Worm (Caenorhabditis elegans): ENCODE data around the gene irld-11.

Gene irld-11

DNA sequence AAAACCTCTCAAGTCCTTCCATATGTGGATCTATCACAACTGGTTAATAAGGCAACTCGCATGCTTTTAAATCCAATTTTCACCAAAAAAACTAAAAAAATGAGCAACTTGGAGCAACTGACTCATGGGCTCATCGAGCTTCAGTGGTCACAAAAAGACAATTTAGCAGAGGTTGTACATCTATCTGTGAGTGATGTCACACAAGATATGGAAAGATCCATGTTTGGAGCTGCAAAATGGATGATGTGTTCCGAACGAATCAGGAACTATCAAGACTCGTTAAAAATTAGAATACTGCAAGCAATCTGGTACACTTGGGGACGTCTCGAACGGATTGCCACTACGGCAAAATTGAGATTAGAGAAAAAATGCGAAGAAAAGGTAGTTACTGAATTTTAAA lies 43.4 kb upstream of the irld-11 start:
- TF ChIP-seq unc-62 (GFP tag; optimal IDR thresholded peaks at IDR 0.05 in 1 of 2) (peak in 1 of 2 experiments; percentile 1), unc-62 (tag; optimal IDR thresholded peaks at IDR 0.05) (no peak), aha-1 (tag) (peak; percentile 95), hif-1 (tag; optimal IDR thresholded peaks at IDR 0.05) (no peak)

DNA sequence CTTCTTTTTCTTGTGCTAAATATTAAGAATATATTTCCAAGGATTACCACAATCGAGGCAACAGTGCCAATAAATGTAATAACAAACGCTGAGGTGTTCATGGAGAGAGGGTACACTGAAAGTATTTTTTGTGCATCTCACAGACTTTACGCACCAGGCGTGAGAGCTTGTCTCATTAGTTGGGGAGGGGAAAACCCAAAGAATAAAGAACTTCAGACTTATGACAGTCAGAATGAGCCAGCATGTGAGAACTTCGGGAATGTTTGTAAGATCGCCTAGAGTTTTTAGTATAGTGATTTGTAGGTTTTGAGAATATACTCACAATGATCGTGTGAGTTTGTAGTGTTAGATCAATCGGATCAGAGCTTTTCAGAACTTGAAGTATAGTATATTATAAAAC lies 40.2 kb upstream of the irld-11 start, which contains the start of gene srbc-41:
TSS of gene srbc-41 (minus strand) at position 101 of the 400 bp plus-strand sequence.
- TF ChIP-seq zfp-3 (GFP tag; conservative IDR thresholded peaks at IDR 0.05): no peak
- TF ChIP-seq egl-43 (GFP tag; IDR thresholded peaks at IDR 0.05): no peak
- no peak for TF ChIP-seq mxl-2 (GFP tag; conservative IDR thresholded peaks at IDR 0.05)
- no peak for TF ChIP-seq arid-1 (GFP tag; conservative IDR thresholded peaks at IDR 0.05)
- no peak for TF ChIP-seq gei-8 (GFP tag; optimal IDR thresholded peaks at IDR 0.05)
- no peak for TF ChIP-seq Y5F2A.4 (GFP tag; optimal IDR thresholded peaks at IDR 0.05)
- TF ChIP-seq lin-15B (tag; optimal IDR thresholded peaks at IDR 0.05): no peak
- no peak for TF ChIP-seq ZK546.5 (tag; optimal IDR thresholded peaks at IDR 0.05)

DNA sequence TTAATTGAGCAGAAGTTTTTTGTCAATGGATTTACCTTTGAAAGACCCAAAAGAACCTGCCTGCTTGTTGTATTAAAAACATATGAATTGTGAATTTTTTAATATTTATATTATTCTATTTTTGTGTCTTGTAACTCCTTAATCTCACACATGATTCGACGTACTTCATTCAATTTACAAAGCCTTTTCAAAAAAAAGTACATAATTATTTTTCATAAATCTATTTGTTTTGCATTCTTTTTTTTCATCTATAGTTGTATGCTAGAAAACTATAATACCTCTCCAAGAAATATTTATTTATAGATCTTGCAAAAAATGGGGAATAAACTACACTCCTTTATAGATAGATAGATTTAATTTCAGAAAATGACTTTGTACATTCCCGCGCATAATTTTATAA lies 36.2 kb upstream of the irld-11 start, which contains the start of gene nhr-179:
TSS of gene nhr-179 (minus strand) at position 101 of the 400 bp plus-strand sequence.
- TF ChIP-seq sdz-12 (GFP tag; optimal IDR thresholded peaks at IDR 0.05) (no peak), skn-1 (tag; optimal IDR thresholded peaks at IDR 0.05) (no peak), nhr-25 (tag; optimal IDR thresholded peaks at IDR 0.05; ENCODE audit: borderline replicate concordance, insufficient read depth) (no peak), ZK546.5 (tag; optimal IDR thresholded peaks at IDR 0.05) (no peak), attf-4 (tag; optimal IDR thresholded peaks at IDR 0.05) (no peak), ceh-44 (GFP tag; IDR thresholded peaks at IDR 0.05) (no peak), mdt-29 (GFP tag; IDR thresholded peaks at IDR 0.05) (no peak), Y75B8A.6 (GFP tag; IDR thresholded peaks at IDR 0.05) (no peak), fkh-10 (GFP tag; optimal IDR thresholded peaks at IDR 0.05) (no peak)

DNA sequence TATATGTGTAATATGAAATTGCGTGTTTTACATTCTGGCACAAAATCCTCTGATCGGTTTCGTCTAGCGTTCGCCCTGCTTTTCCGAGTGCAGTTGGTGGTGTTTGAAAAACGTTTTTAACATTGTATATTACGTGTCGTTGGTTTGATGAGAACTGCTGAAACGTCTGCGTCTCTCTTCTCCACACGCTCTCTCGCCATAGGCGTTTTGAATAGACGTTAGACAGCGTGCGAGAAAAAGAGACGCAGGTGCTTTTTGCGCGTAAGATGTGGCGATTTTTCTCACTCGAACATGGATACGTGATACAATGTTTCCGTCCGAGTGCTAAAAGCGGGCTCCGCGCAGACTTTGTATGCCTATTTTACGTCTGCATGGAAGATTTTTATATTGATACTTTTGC lies 34.4 kb upstream of the irld-11 start:
- TF ChIP-seq dmd-6 (GFP tag; IDR thresholded peaks at IDR 0.05) (peak; percentile 15; the same call in 1 of the 2 replicates), dve-1 (tag; optimal IDR thresholded peaks at IDR 0.05; ENCODE audit: insufficient read depth) (peak; percentile 20), spr-1 (tag; optimal IDR thresholded peaks at IDR 0.05) (no peak), tra-1 (GFP tag; IDR thresholded peaks at IDR 0.05) (no peak), sdz-12 (GFP tag; optimal IDR thresholded peaks at IDR 0.05) (no peak)

DNA sequence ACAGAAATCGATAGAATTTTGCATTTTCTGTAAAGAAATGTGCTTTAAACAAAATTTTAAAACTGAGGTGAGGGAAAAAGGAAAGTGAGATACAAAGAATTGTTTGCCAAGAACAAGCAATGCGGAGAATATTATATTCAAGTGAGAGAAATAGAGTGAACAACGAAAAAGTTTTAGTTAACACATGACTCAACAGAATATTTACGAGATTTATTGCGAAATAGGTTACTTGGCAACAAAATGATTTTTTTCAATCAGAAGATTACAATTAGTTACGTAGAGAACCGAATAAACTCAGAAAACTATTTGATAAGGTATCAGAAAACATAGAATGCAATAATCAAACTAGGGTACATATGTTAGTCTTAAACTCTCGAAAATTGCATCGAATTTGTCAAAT lies 33.5 kb upstream of the irld-11 start, which contains the start of gene nhr-117:
TSS of gene nhr-117 (minus strand) at position 27 of the 400 bp plus-strand sequence.
- no peak for TF ChIP-seq daf-16 (GFP tag; optimal IDR thresholded peaks at IDR 0.05)
- peak; percentile 83 for TF ChIP-seq daf-16 (tag; optimal IDR thresholded peaks at IDR 0.05)
- no peak for TF ChIP-seq D1046.2 (GFP tag; IDR thresholded peaks at IDR 0.05)
- TF ChIP-seq nhr-77 (tag; optimal IDR thresholded peaks at IDR 0.05): peak; percentile 25
- TF ChIP-seq dmd-8 (GFP tag; IDR thresholded peaks at IDR 0.05): no peak
- TF ChIP-seq ceh-44 (GFP tag; IDR thresholded peaks at IDR 0.05): no peak
- TF ChIP-seq hlh-30 (tag; optimal IDR thresholded peaks at IDR 0.05; ENCODE audit: insufficient read depth): peak; percentile 48
- no peak for TF ChIP-seq set-16 (GFP tag; IDR thresholded peaks at IDR 0.05)
- TF ChIP-seq rbr-2 (tag; optimal IDR thresholded peaks at IDR 0.05): no peak
- no peak for TF ChIP-seq lin-1 (GFP tag; IDR thresholded peaks at IDR 0.05)
- peak; percentile 29 for TF ChIP-seq hlh-11 (tag; optimal IDR thresholded peaks at IDR 0.05)
- no peak for TF ChIP-seq lim-7 (GFP tag; IDR thresholded peaks at IDR 0.05)
